Fruit fly (Drosophila melanogaster) whole organism: ENCODE results near the gene Npc1a.

Experiments
- CG8478 ChIP-seq: fragments of >200 bp; optimal IDR thresholded peaks from 2 replicates; lab custom pipeline; 2018; ENCODE audit warnings: inconsistent platforms
- Dll ChIP-seq: fragments of >200 bp; optimal IDR thresholded peaks from 2 replicates; lab custom pipeline; 2017
- EcR ChIP-seq, 2 experiments: fragments of >200 bp; optimal IDR thresholded peaks; 2 replicates each; lab custom pipeline; 2017; ENCODE audit warnings: missing biosample characterization in 2 of 2, missing genetic modification characterization in 2 of 2, missing genetic modification reagents in 2 of 2
- pan ChIP-seq: fragments of >200 bp; optimal IDR thresholded peaks from 2 replicates; lab custom pipeline; 2017
- psq ChIP-seq: fragments of >200 bp; optimal IDR thresholded peaks from 2 replicates; lab custom pipeline; 2017
- usp ChIP-seq: fragments of >200 bp; optimal IDR thresholded peaks from 2 replicates; lab custom pipeline; 2017; ENCODE audit warnings: missing biosample characterization, missing genetic modification characterization, mixed read lengths

The Npc1a gene

dm6 chr2L:10255725-10256158 is 34.7 kb upstream of the Npc1a start, which contains the start of gene CG5676:
CG5676 (minus strand) TSS chr2L:10255891.
- no peak for TF ChIP-seq psq (lab: Kevin White, UChicago)
- no peak for TF ChIP-seq pan (lab: Kevin White, UChicago)

- TF ChIP-seq usp (GFP tag; lab: Kevin White, UChicago) (no peak), pan (lab: Kevin White, UChicago) (no peak), CG8478 (lab: Kevin White, UChicago) (no peak), psq (lab: Kevin White, UChicago) (no peak), Dll (lab: Kevin White, UChicago) (no peak), EcR (GFP tag; optimal IDR thresholded peaks at IDR 0.05; lab: Kevin White, UChicago) (no peak)
Measured at dm6 chr2L:10251592-10251991, 30.6 kb upstream of the Npc1a start, which contains the start of gene Ror. Ror (plus strand) TSS chr2L:10251843.

- TF ChIP-seq usp (GFP tag; lab: Kevin White, UChicago) = no peak
- no peak for TF ChIP-seq EcR (GFP tag; optimal IDR thresholded peaks at IDR 0.05; lab: Kevin White, UChicago)
- no peak for TF ChIP-seq Dll (lab: Kevin White, UChicago)
- no peak for TF ChIP-seq psq (lab: Kevin White, UChicago)
- no peak for TF ChIP-seq CG8478 (lab: Kevin White, UChicago)
Measured at dm6 chr2L:10250441-10250847, 29.4 kb upstream of the Npc1a start, which contains the start of the genes bsk and CG31717. bsk (minus strand) TSS chr2L:10250501. CG31717 (plus strand) TSS chr2L:10250737.

dm6 chr2L:10249655-10250202 is 28.7 kb upstream of the Npc1a start:
- no peak for TF ChIP-seq Dll (lab: Kevin White, UChicago)
- no peak for TF ChIP-seq EcR (GFP tag; optimal IDR thresholded peaks at IDR 0.05; lab: Kevin White, UChicago)
- TF ChIP-seq psq (lab: Kevin White, UChicago) = no peak
- no peak for TF ChIP-seq pan (lab: Kevin White, UChicago)
- no peak for TF ChIP-seq usp (GFP tag; lab: Kevin White, UChicago)
- no peak for TF ChIP-seq CG8478 (lab: Kevin White, UChicago)

- TF ChIP-seq pan (lab: Kevin White, UChicago) (no peak), CG8478 (lab: Kevin White, UChicago) (no peak), EcR (GFP tag; optimal IDR thresholded peaks at IDR 0.05; lab: Kevin White, UChicago) (no peak), usp (GFP tag; lab: Kevin White, UChicago) (no peak), psq (lab: Kevin White, UChicago) (no peak), Dll (lab: Kevin White, UChicago) (no peak)
Measured at dm6 chr2L:10246785-10247190, 25.8 kb upstream of the Npc1a start, which contains the start of gene chico. chico (minus strand) TSS chr2L:10247078.

- TF ChIP-seq usp (GFP tag; lab: Kevin White, UChicago) = no peak
- no peak for TF ChIP-seq Dll (lab: Kevin White, UChicago)
- no peak for TF ChIP-seq pan (lab: Kevin White, UChicago)
Measured at dm6 chr2L:10238726-10239652, 18.0 kb upstream of the Npc1a start, which contains the start of gene me31B. me31B (plus strand) TSS chr2L:10239341.

- no peak for TF ChIP-seq psq (lab: Kevin White, UChicago)
- TF ChIP-seq pan (lab: Kevin White, UChicago) = peak; percentile 8
Measured at dm6 chr2L:10237725-10238446, 16.9 kb upstream of the Npc1a start, which contains the start of gene mthl15. mthl15 (minus strand) TSS chr2L:10238317.

dm6 chr2L:10232827-10233226 is 11.8 kb upstream of the Npc1a start:
- no peak for TF ChIP-seq EcR (GFP tag; optimal IDR thresholded peaks at IDR 0.05; lab: Kevin White, UChicago)
- no peak for TF ChIP-seq pan (lab: Kevin White, UChicago)
- TF ChIP-seq usp (GFP tag; lab: Kevin White, UChicago) = no peak
- TF ChIP-seq CG8478 (lab: Kevin White, UChicago) = no peak
- TF ChIP-seq psq (lab: Kevin White, UChicago) = no peak
- no peak for TF ChIP-seq Dll (lab: Kevin White, UChicago)

- TF ChIP-seq CG8478 (lab: Kevin White, UChicago) (no peak), usp (GFP tag; lab: Kevin White, UChicago) (no peak), psq (lab: Kevin White, UChicago) (no peak), EcR (GFP tag; optimal IDR thresholded peaks at IDR 0.05; lab: Kevin White, UChicago) (no peak), pan (lab: Kevin White, UChicago) (no peak), Dll (lab: Kevin White, UChicago) (no peak)
Measured at dm6 chr2L:10232152-10232816, 11.3 kb upstream of the Npc1a start, which contains the start of gene eEF1delta. eEF1delta (plus strand) TSS chr2L:10232507.

dm6 chr2L:10231510-10231909 is 10.5 kb upstream of the Npc1a start, which contains the start of gene ova:
ova (minus strand) TSS chr2L:10231692.
- TF ChIP-seq EcR (GFP tag; optimal IDR thresholded peaks at IDR 0.05; lab: Kevin White, UChicago) (no peak), pan (lab: Kevin White, UChicago) (no peak), CG8478 (lab: Kevin White, UChicago) (no peak), usp (GFP tag; lab: Kevin White, UChicago) (no peak), psq (lab: Kevin White, UChicago) (no peak), Dll (lab: Kevin White, UChicago) (no peak)
